Fruit fly (Drosophila melanogaster) whole organism, embryonic: ENCODE data around the gene ens.

Source experiments
- Atf-2 ChIP-seq: fragments of 200-800 bp; sonication (Bioruptor generic); optimal IDR thresholded peaks from 2 replicates; lab custom pipeline; 2016; ENCODE audit warnings: missing biosample characterization, missing genetic modification characterization
- C15 ChIP-seq: fragments of 200-800 bp; sonication (Bioruptor generic); IDR thresholded peaks from 3 replicates; pipeline ENCODE4 v1.3.6; 2022; ENCODE audit warnings: missing biosample characterization, missing genetic modification characterization
- CG10654 ChIP-seq: fragments of 200-800 bp; sonication (Bioruptor generic); optimal IDR thresholded peaks from 2 replicates; lab custom pipeline; 2016; ENCODE audit warnings: missing biosample characterization, missing genetic modification characterization
- CG11695 ChIP-seq: fragments of 200-800 bp; sonication (Bioruptor generic); IDR thresholded peaks from 3 replicates; pipeline ENCODE4 v1.3.6; 2022; ENCODE audit warnings: missing biosample characterization, missing genetic modification characterization
- CG11696 ChIP-seq: fragments of 200-800 bp; sonication (Bioruptor generic); IDR thresholded peaks from 2 replicates; pipeline ENCODE4 v1.3.6; 2022; ENCODE audit warnings: missing biosample characterization, missing genetic modification characterization
- CG12659 ChIP-seq: fragments of 200-800 bp; sonication (Bioruptor generic); optimal IDR thresholded peaks from 3 replicates; lab custom pipeline; 2017; ENCODE audit warnings: mild to moderate bottlenecking, missing biosample characterization, missing genetic modification reagents, missing genetic modification characterization
- CG13287 ChIP-seq: fragments of 200-800 bp; sonication (Bioruptor generic); IDR thresholded peaks from 2 replicates; pipeline ENCODE4 v1.3.6; 2022; ENCODE audit warnings: missing biosample characterization, missing genetic modification characterization; ENCODE audit not compliant: partially characterized antibody
- CG18619 ChIP-seq: fragments of 200-800 bp; sonication (Bioruptor generic); optimal IDR thresholded peaks from 3 replicates; lab custom pipeline; 2017; ENCODE audit warnings: missing biosample characterization, mild to moderate bottlenecking, missing genetic modification characterization
- CG2712 ChIP-seq: fragments of 200-800 bp; optimal IDR thresholded peaks from 3 replicates; lab custom pipeline; 2019; ENCODE audit warnings: missing biosample characterization, mild to moderate bottlenecking, missing genetic modification characterization, moderate library complexity
- CG3163 ChIP-seq: fragments of 200-800 bp; sonication (Bioruptor generic); optimal IDR thresholded peaks from 3 replicates; lab custom pipeline; 2016; ENCODE audit warnings: missing biosample characterization, missing genetic modification characterization
- CG3407 ChIP-seq: fragments of 200-800 bp; sonication (Bioruptor generic); optimal IDR thresholded peaks from 2 replicates; lab custom pipeline; 2018; ENCODE audit warnings: missing biosample characterization, mild to moderate bottlenecking, missing genetic modification characterization
- CG4360 ChIP-seq: fragments of 200-800 bp; sonication (Bioruptor generic); IDR thresholded peaks from 2 replicates; pipeline ENCODE4 v1.3.6; 2022; ENCODE audit warnings: missing biosample characterization, missing genetic modification characterization
- CG6689 ChIP-seq: fragments of 200-800 bp; sonication (Bioruptor generic); IDR thresholded peaks from 2 replicates; pipeline ENCODE4 v1.3.6; 2022; ENCODE audit warnings: missing biosample characterization, missing genetic modification characterization
- CG7271 ChIP-seq: fragments of 200-800 bp; sonication (Bioruptor generic); optimal IDR thresholded peaks from 2 replicates; lab custom pipeline; 2018; ENCODE audit warnings: missing biosample characterization, mild to moderate bottlenecking, missing genetic modification characterization, moderate library complexity
- CG7928 ChIP-seq: fragments of 200-800 bp; sonication (Bioruptor generic); optimal IDR thresholded peaks from 2 replicates; lab custom pipeline; 2017; ENCODE audit warnings: missing biosample characterization, mild to moderate bottlenecking, missing genetic modification characterization
- CG8924 ChIP-seq: fragments of 200-800 bp; optimal IDR thresholded peaks from 3 replicates; lab custom pipeline; 2019; ENCODE audit warnings: missing biosample characterization, mild to moderate bottlenecking, missing genetic modification characterization, moderate library complexity
- CG9932 ChIP-seq: fragments of 200-800 bp; sonication (Bioruptor generic); IDR thresholded peaks from 2 replicates; pipeline ENCODE4 v1.3.6; 2022; ENCODE audit warnings: missing biosample characterization, missing genetic modification characterization
- Dbx ChIP-seq: fragments of 200-800 bp; sonication (Bioruptor generic); IDR thresholded peaks from 3 replicates; pipeline ENCODE4 v1.3.6; 2022; ENCODE audit warnings: missing biosample characterization, missing genetic modification characterization
- Dll ChIP-seq: fragments of 200-800 bp; sonication (Bioruptor generic); IDR thresholded peaks from 4 replicates; pipeline ENCODE4 v1.3.6; 2022; ENCODE audit warnings: missing biosample characterization, missing genetic modification characterization; ENCODE audit not compliant: partially characterized antibody
- Dp ChIP-seq: fragments of 200-800 bp; sonication (Bioruptor generic); optimal IDR thresholded peaks from 2 replicates; lab custom pipeline; 2018; ENCODE audit warnings: missing biosample characterization, mild to moderate bottlenecking, missing genetic modification characterization, moderate library complexity
- E2f2 ChIP-seq: fragments of 200-800 bp; sonication (Bioruptor generic); IDR thresholded peaks from 2 replicates; pipeline ENCODE4 v1.3.6; 2022; ENCODE audit warnings: missing biosample characterization, missing genetic modification characterization
- Fer3 ChIP-seq: fragments of 200-800 bp; sonication (Bioruptor generic); optimal IDR thresholded peaks from 2 replicates; lab custom pipeline; 2018; ENCODE audit warnings: missing biosample characterization, mild to moderate bottlenecking, missing genetic modification characterization, moderate library complexity
- Lhr ChIP-seq: fragments of 200-800 bp; sonication (Bioruptor generic); optimal IDR thresholded peaks from 3 replicates; lab custom pipeline; 2017; ENCODE audit warnings: mild to moderate bottlenecking, missing biosample characterization, missing genetic modification reagents, missing genetic modification characterization
- MESR4 ChIP-seq: fragments of 200-800 bp; sonication (Bioruptor generic); optimal IDR thresholded peaks from 2 replicates; lab custom pipeline; 2018; ENCODE audit warnings: missing biosample characterization, mild to moderate bottlenecking, missing genetic modification characterization, moderate library complexity
- Med ChIP-seq: fragments of 200-800 bp; sonication (Bioruptor generic); peaks from one replicate; lab custom pipeline; 2016; ENCODE audit warnings: missing biosample characterization, missing genetic modification characterization, mild to moderate bottlenecking, inconsistent platforms, moderate library complexity
- PHDP ChIP-seq: fragments of 200-800 bp; sonication (Bioruptor generic); optimal IDR thresholded peaks from 3 replicates; lab custom pipeline; 2018; ENCODE audit warnings: missing biosample characterization, mild to moderate bottlenecking, missing genetic modification characterization, moderate library complexity
- Rfx ChIP-seq: fragments of 200-800 bp; sonication (Bioruptor generic); IDR thresholded peaks from 2 replicates; pipeline ENCODE4 v1.3.6; 2022; ENCODE audit warnings: missing biosample characterization, missing genetic modification characterization
- Trl ChIP-seq, 3 experiments: fragments of >200 bp in 2 of 3; fragments of 200-800 bp in 1 of 3; sonication (Bioruptor generic) in 1 of 3; optimal IDR thresholded peaks; 2 replicates in 1 of 3; 3 replicates in 2 of 3; lab custom pipeline; 2016 to 2017; ENCODE audit warnings: missing biosample characterization in 1 of 3, missing genetic modification characterization in 1 of 3
- YL-1 ChIP-seq: fragments of 200-800 bp; sonication (Bioruptor generic); optimal IDR thresholded peaks from 3 replicates; lab custom pipeline; 2017; ENCODE audit warnings: missing biosample characterization, mild to moderate bottlenecking, missing genetic modification characterization
- dimm ChIP-seq: fragments of 200-800 bp; sonication (Bioruptor generic); IDR thresholded peaks from 2 replicates; pipeline ENCODE4 v1.3.6; 2022; ENCODE audit warnings: missing biosample characterization, missing genetic modification characterization
- fd64A ChIP-seq: fragments of 200-800 bp; sonication (Bioruptor generic); optimal IDR thresholded peaks from 3 replicates; lab custom pipeline; 2018; ENCODE audit warnings: missing biosample characterization, mild to moderate bottlenecking, missing genetic modification characterization
- her ChIP-seq: fragments of 200-800 bp; sonication (Bioruptor generic); optimal IDR thresholded peaks from 2 replicates; lab custom pipeline; 2016; ENCODE audit warnings: missing biosample characterization, missing genetic modification characterization
- kay ChIP-seq: fragments of 200-800 bp; sonication (Bioruptor generic); optimal IDR thresholded peaks from 2 replicates; lab custom pipeline; 2016; ENCODE audit warnings: missing biosample characterization, missing genetic modification characterization
- kni ChIP-seq: fragments of 200-800 bp; sonication (Bioruptor generic); optimal IDR thresholded peaks from 3 replicates; lab custom pipeline; 2017; ENCODE audit warnings: mild to moderate bottlenecking, missing biosample characterization, missing genetic modification reagents, missing genetic modification characterization
- lbe ChIP-seq: fragments of 200-800 bp; sonication (Bioruptor generic); optimal IDR thresholded peaks from 2 replicates; lab custom pipeline; 2016; ENCODE audit warnings: missing biosample characterization, mild to moderate bottlenecking, missing genetic modification characterization
- onecut ChIP-seq: fragments of 200-800 bp; sonication (Bioruptor generic); IDR thresholded peaks from 2 replicates; pipeline ENCODE4 v1.3.6; 2022; ENCODE audit warnings: missing biosample characterization, missing genetic modification characterization
- repo ChIP-seq: fragments of 200-800 bp; sonication (Bioruptor generic); optimal IDR thresholded peaks from 2 replicates; lab custom pipeline; 2016; ENCODE audit warnings: missing biosample characterization, missing genetic modification characterization
- tx ChIP-seq: fragments of 200-800 bp; sonication (Bioruptor generic); optimal IDR thresholded peaks from 2 replicates; lab custom pipeline; 2016; ENCODE audit warnings: missing biosample characterization, missing genetic modification characterization
- vvl ChIP-seq: fragments of 200-800 bp; sonication (Bioruptor generic); IDR thresholded peaks from 2 replicates; pipeline ENCODE4 v1.3.6; 2022; ENCODE audit warnings: missing biosample characterization, missing genetic modification characterization
- zen ChIP-seq: fragments of 200-800 bp; sonication (Bioruptor generic); optimal IDR thresholded peaks from 3 replicates; lab custom pipeline; 2018; ENCODE audit warnings: missing biosample characterization, mild to moderate bottlenecking, missing genetic modification characterization, moderate library complexity

ens gene

dm6 chr3L:4169957-4170651 is 35.8 kb upstream of the ens start, which contains the start of gene Ero1L (continued):
- TF ChIP-seq PHDP (tag; lab: Kevin White, UChicago) (peak; percentile 50), CG2712 (tag; lab: Kevin White, UChicago) (peak; percentile 49), CG11696 (GFP tag; lab: Robert Waterston, UW) (peak; percentile 92), repo (GFP tag; lab: Kevin White, UChicago) (no peak), CG9932 (GFP tag; lab: Robert Waterston, UW) (peak; percentile 25; the same call in 1 of the 2 replicates), E2f2 (GFP tag; lab: Robert Waterston, UW) (peak; percentile 98), CG8924 (tag; lab: Kevin White, UChicago) (no peak), Med (peak; percentile 64), CG3407 (GFP tag; lab: Kevin White, UChicago) (no peak), CG11695 (GFP tag; lab: Robert Waterston, UW) (peak; percentile 51; the same call in 1 of the 3 replicates), YL-1 (peak; percentile 81), CG7271 (tag; lab: Kevin White, UChicago) (peak; percentile 33), CG6689 (GFP tag; lab: Robert Waterston, UW) (peak; percentile 37), kay (GFP tag; lab: Kevin White, UChicago) (peak; percentile 14), lbe (GFP tag; lab: Kevin White, UChicago) (peak; percentile 53), CG3163 (peak; percentile 24), Lhr (GFP tag; lab: Kevin White, UChicago) (peak; percentile 82), Dp (GFP tag; lab: Kevin White, UChicago) (peak; percentile 98), Dll (peak; percentile 41; the same call in 1 of the 4 replicates), onecut (peak; percentile 26; the same call in 1 of the 2 replicates), Rfx (peak; percentile 38), Atf-2 (GFP tag; lab: Kevin White, UChicago) (no peak), kni (GFP tag; lab: Kevin White, UChicago) (peak; percentile 3), CG18619 (GFP tag; lab: Kevin White, UChicago) (peak; percentile 13), CG13287 (GFP tag; lab: Robert Waterston, UW) (peak; percentile 50; the same call in 1 of the 2 replicates), zen (tag; lab: Kevin White, UChicago) (peak; percentile 32), vvl (GFP tag; lab: Robert Waterston, UW) (peak; percentile 44), Dbx (GFP tag; lab: Robert Waterston, UW) (0 out of 3 replicates have a peak, but pooled peaks have one; percentile 60), her (GFP tag; lab: Kevin White, UChicago) (peak; percentile 27), MESR4 (GFP tag; lab: Kevin White, UChicago) (peak; percentile 97), tx (GFP tag; lab: Kevin White, UChicago) (no peak), CG7928 (peak; percentile 98), dimm (GFP tag; lab: Robert Waterston, UW) (no peak), CG4360 (GFP tag; lab: Robert Waterston, UW) (peak; percentile 65), CG12659 (peak; percentile 67), Fer3 (peak; percentile 38), C15 (GFP tag; lab: Robert Waterston, UW) (no peak), Trl (optimal IDR thresholded peaks at IDR 0.05; lab: Kevin White, UChicago) (no peak), Trl (GFP tag; optimal IDR thresholded peaks at IDR 0.05; lab: Kevin White, UChicago) (no peak), CG10654 (GFP tag; lab: Kevin White, UChicago) (no peak), fd64A (GFP tag; lab: Kevin White, UChicago) (no peak)
